Fruit fly (Drosophila melanogaster): ENCODE results near the gene Rpn2.

DNA sequence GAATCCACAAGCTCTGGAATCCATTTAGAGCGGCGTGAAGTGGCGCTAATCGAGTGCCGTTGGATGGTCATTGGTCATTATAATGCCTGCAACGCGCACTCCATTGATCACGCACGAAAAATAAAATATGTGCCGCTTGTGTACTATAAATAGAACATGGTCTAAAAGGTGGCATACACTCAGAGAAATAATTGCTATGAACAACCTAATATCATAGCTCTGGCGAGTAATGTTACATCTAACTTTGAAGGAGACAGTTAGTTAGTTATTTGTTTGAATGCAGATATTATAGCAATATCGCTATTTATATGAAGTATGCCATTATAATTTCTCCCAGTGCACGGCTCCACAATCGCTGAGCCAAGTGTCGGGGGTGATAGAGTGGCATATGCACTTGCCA is 37.7 kb downstream of the Rpn2 start:
- TF ChIP-seq dmrt93B (GFP tag; optimal IDR thresholded peaks at IDR 0.05) (no peak), psq (GFP tag; optimal IDR thresholded peaks at IDR 0.05) (no peak), dsf (GFP tag; optimal IDR thresholded peaks at IDR 0.05; ENCODE audit: borderline replicate concordance) (no peak), CG32264 (GFP tag; optimal IDR thresholded peaks at IDR 0.05) (no peak)

Data from whole organism, wandering third instar larva.